Fruit fly (Drosophila melanogaster) whole organism, embryonic: Measurements from ENCODE around the gene CG10353.
A peak's percentile ranks its signal among the peaks of the same experiment; 100 is the strongest.

Experiments used
- CG10321 ChIP-seq: fragments of 200-800 bp; sonication (Bioruptor generic); IDR thresholded peaks from 2 replicates; pipeline ENCODE4 v1.3.6; 2022; ENCODE audit warnings: missing biosample characterization, missing genetic modification characterization
- CG12659 ChIP-seq: fragments of 200-800 bp; sonication (Bioruptor generic); optimal IDR thresholded peaks from 3 replicates; lab custom pipeline; 2017; ENCODE audit warnings: mild to moderate bottlenecking, missing biosample characterization, missing genetic modification reagents, missing genetic modification characterization
- CG14860 ChIP-seq: fragments of 200-800 bp; sonication (Bioruptor generic); IDR thresholded peaks from 3 replicates; pipeline ENCODE4 v1.3.6; 2022; ENCODE audit warnings: missing biosample characterization, missing genetic modification characterization; ENCODE audit not compliant: partially characterized antibody
- CG17912 ChIP-seq: fragments of 200-800 bp; sonication (Bioruptor generic); optimal IDR thresholded peaks from 2 replicates; lab custom pipeline; 2018; ENCODE audit warnings: missing biosample characterization, mild to moderate bottlenecking, missing genetic modification characterization
- CG18011 ChIP-seq: fragments of 200-800 bp; sonication (Bioruptor generic); optimal IDR thresholded peaks from 2 replicates; lab custom pipeline; 2017; ENCODE audit warnings: missing biosample characterization, missing genetic modification characterization, mild to moderate bottlenecking, moderate library complexity, missing genotype
- CG4360 ChIP-seq: fragments of 200-800 bp; sonication (Bioruptor generic); IDR thresholded peaks from 2 replicates; pipeline ENCODE4 v1.3.6; 2022; ENCODE audit warnings: missing biosample characterization, missing genetic modification characterization
- CG4404 ChIP-seq: fragments of 200-800 bp; sonication (Bioruptor generic); IDR thresholded peaks from 2 replicates; pipeline ENCODE4 v1.3.6; 2022; ENCODE audit warnings: missing biosample characterization, missing genetic modification characterization
- CG4730 ChIP-seq: fragments of 200-800 bp; sonication (Bioruptor generic); IDR thresholded peaks from 2 replicates; pipeline ENCODE4 v1.3.6; 2022; ENCODE audit warnings: missing biosample characterization, missing genetic modification characterization
- CG6683 ChIP-seq: fragments of 200-800 bp; sonication (Bioruptor generic); optimal IDR thresholded peaks from 2 replicates; lab custom pipeline; 2017; ENCODE audit warnings: missing biosample characterization, mild to moderate bottlenecking, missing genetic modification characterization, missing genetic modification reagents
- CG7556 ChIP-seq: fragments of 200-800 bp; sonication (Bioruptor generic); optimal IDR thresholded peaks from 2 replicates; lab custom pipeline; 2017; ENCODE audit warnings: missing biosample characterization, mild to moderate bottlenecking, missing genetic modification characterization
- CG8765 ChIP-seq: fragments of 200-800 bp; sonication (Bioruptor generic); IDR thresholded peaks from 2 replicates; pipeline ENCODE4 v1.3.6; 2022; ENCODE audit warnings: missing biosample characterization, missing genetic modification characterization
- CoRest ChIP-seq: fragments of 200-800 bp; sonication (Bioruptor generic); optimal IDR thresholded peaks from 3 replicates; lab custom pipeline; 2018; ENCODE audit warnings: missing biosample characterization, mild to moderate bottlenecking, missing genetic modification characterization, moderate library complexity
- D19A ChIP-seq: fragments of 200-800 bp; optimal IDR thresholded peaks from 3 replicates; lab custom pipeline; 2019; ENCODE audit warnings: missing biosample characterization, mild to moderate bottlenecking, missing genetic modification characterization, moderate library complexity
- Dek ChIP-seq: fragments of 200-800 bp; sonication (Bioruptor generic); optimal IDR thresholded peaks from 3 replicates; lab custom pipeline; 2019; ENCODE audit warnings: missing biosample characterization, mild to moderate bottlenecking, missing genetic modification characterization, moderate library complexity
- Dip2 ChIP-seq: fragments of 200-800 bp; sonication (Bioruptor generic); IDR thresholded peaks from 2 replicates; pipeline ENCODE4 v1.3.6; 2022; ENCODE audit warnings: missing biosample characterization, missing genetic modification characterization
- Dll ChIP-seq: fragments of 200-800 bp; sonication (Bioruptor generic); IDR thresholded peaks from 4 replicates; pipeline ENCODE4 v1.3.6; 2022; ENCODE audit warnings: missing biosample characterization, missing genetic modification characterization; ENCODE audit not compliant: partially characterized antibody
- Dp ChIP-seq: fragments of 200-800 bp; sonication (Bioruptor generic); optimal IDR thresholded peaks from 2 replicates; lab custom pipeline; 2018; ENCODE audit warnings: missing biosample characterization, mild to moderate bottlenecking, missing genetic modification characterization, moderate library complexity
- H2.0 ChIP-seq: fragments of 200-800 bp; sonication (Bioruptor generic); IDR thresholded peaks from 2 replicates; pipeline ENCODE4 v1.3.6; 2022; ENCODE audit warnings: missing biosample characterization, missing genetic modification characterization
- HHEX ChIP-seq: fragments of 200-800 bp; sonication (Bioruptor generic); optimal IDR thresholded peaks from 3 replicates; lab custom pipeline; 2017; ENCODE audit warnings: missing biosample characterization, mild to moderate bottlenecking, missing genetic modification characterization, missing genetic modification reagents
- Hmr ChIP-seq: fragments of 200-800 bp; sonication (Bioruptor generic); optimal IDR thresholded peaks from 3 replicates; lab custom pipeline; 2017; ENCODE audit warnings: mild to moderate bottlenecking, missing biosample characterization, missing genetic modification reagents, missing genetic modification characterization
- Hmx ChIP-seq: fragments of 200-800 bp; sonication (Bioruptor generic); optimal IDR thresholded peaks from 2 replicates; lab custom pipeline; 2016; ENCODE audit warnings: missing biosample characterization, missing genetic modification characterization
- Oaz ChIP-seq: fragments of 200-800 bp; sonication (Bioruptor generic); IDR thresholded peaks from 2 replicates; pipeline ENCODE4 v1.3.6; 2022; ENCODE audit warnings: missing biosample characterization, missing genetic modification characterization
- Pdp1 ChIP-seq, 2 experiments: fragments of 200-800 bp; sonication (Bioruptor generic); optimal IDR thresholded peaks; 3 replicates each; lab custom pipeline; 2016; ENCODE audit warnings: missing biosample characterization in 2 of 2, missing genetic modification characterization in 2 of 2, mild to moderate bottlenecking in 1 of 2, moderate library complexity in 1 of 2
- Side ChIP-seq: fragments of 200-800 bp; sonication (Bioruptor generic); optimal IDR thresholded peaks from 2 replicates; lab custom pipeline; 2016; ENCODE audit warnings: missing biosample characterization, missing genetic modification characterization
- Sox100B ChIP-seq: fragments of 200-800 bp; sonication (Bioruptor generic); optimal IDR thresholded peaks from 3 replicates; lab custom pipeline; 2018; ENCODE audit warnings: missing biosample characterization, mild to moderate bottlenecking, missing genetic modification characterization
- ato ChIP-seq: fragments of 200-800 bp; sonication (Bioruptor generic); IDR thresholded peaks from 2 replicates; pipeline ENCODE4 v1.3.6; 2022; ENCODE audit warnings: missing biosample characterization, missing genetic modification characterization; ENCODE audit not compliant: partially characterized antibody
- bcd ChIP-seq: fragments of 200-800 bp; sonication (Bioruptor generic); optimal IDR thresholded peaks from 2 replicates; lab custom pipeline; 2017; ENCODE audit warnings: missing biosample characterization, mild to moderate bottlenecking, missing genetic modification characterization
- bsh ChIP-seq, 2 experiments: fragments of 200-800 bp; sonication (Bioruptor generic); optimal IDR thresholded peaks; 2 replicates each; lab custom pipeline; 2017 to 2018; ENCODE audit warnings: mild to moderate bottlenecking in 2 of 2, missing biosample characterization in 2 of 2, missing genetic modification characterization in 2 of 2, moderate library complexity in 1 of 2
- chinmo ChIP-seq: fragments of 200-800 bp; sonication (Bioruptor generic); IDR thresholded peaks from 4 replicates; pipeline ENCODE4 v1.3.6; 2022; ENCODE audit warnings: missing biosample characterization, missing genetic modification characterization; ENCODE audit not compliant: partially characterized antibody
- fd3F ChIP-seq: fragments of 200-800 bp; sonication (Bioruptor generic); optimal IDR thresholded peaks from 2 replicates; lab custom pipeline; 2018; ENCODE audit warnings: missing biosample characterization, mild to moderate bottlenecking, missing genetic modification characterization, moderate library complexity
- ftz-f1 ChIP-seq: fragments of 200-800 bp; sonication (Bioruptor generic); optimal IDR thresholded peaks from 2 replicates; lab custom pipeline; 2016; ENCODE audit warnings: missing biosample characterization, missing genetic modification characterization
- gcm2 ChIP-seq: fragments of 200-800 bp; sonication (Bioruptor generic); optimal IDR thresholded peaks from 2 replicates; lab custom pipeline; 2016; ENCODE audit warnings: missing biosample characterization, missing genetic modification characterization
- gem ChIP-seq: fragments of 200-800 bp; sonication (Bioruptor generic); optimal IDR thresholded peaks from 2 replicates; lab custom pipeline; 2019; ENCODE audit warnings: missing biosample characterization, mild to moderate bottlenecking, missing genetic modification characterization, moderate library complexity
- grau ChIP-seq: fragments of 200-800 bp; optimal IDR thresholded peaks from 3 replicates; lab custom pipeline; 2019; ENCODE audit warnings: missing biosample characterization, mild to moderate bottlenecking, missing genetic modification characterization, moderate library complexity
- hb ChIP-seq: fragments of 200-800 bp; sonication (Bioruptor generic); IDR thresholded peaks from 3 replicates; pipeline ENCODE4 v1.3.6; 2022; ENCODE audit warnings: missing biosample characterization, missing genetic modification characterization; ENCODE audit not compliant: partially characterized antibody
- lab ChIP-seq: fragments of 200-800 bp; sonication (Bioruptor generic); optimal IDR thresholded peaks from 3 replicates; lab custom pipeline; 2017; ENCODE audit warnings: missing biosample characterization, missing genetic modification characterization, mild to moderate bottlenecking, moderate library complexity, missing genetic modification reagents
- lbe ChIP-seq: fragments of 200-800 bp; sonication (Bioruptor generic); optimal IDR thresholded peaks from 2 replicates; lab custom pipeline; 2016; ENCODE audit warnings: missing biosample characterization, mild to moderate bottlenecking, missing genetic modification characterization
- lov ChIP-seq, 2 experiments: fragments of 200-800 bp in 1 of 2; fragments of >200 bp in 1 of 2; sonication (Bioruptor generic) in 1 of 2; IDR thresholded peaks in 1 of 2; optimal IDR thresholded peaks in 1 of 2; 2 replicates in 1 of 2; 3 replicates in 1 of 2; pipeline versions ENCODE4 v1.3.6 to Lab custom; 2017 to 2022; ENCODE audit warnings: missing biosample characterization in 1 of 2, missing genetic modification characterization in 1 of 2
- nerfin-1 ChIP-seq: fragments of 200-800 bp; sonication (Bioruptor generic); optimal IDR thresholded peaks from 3 replicates; lab custom pipeline; 2019; ENCODE audit warnings: missing biosample characterization, mild to moderate bottlenecking, missing genetic modification characterization, moderate library complexity
- nmo ChIP-seq: fragments of 200-800 bp; sonication (Bioruptor generic); optimal IDR thresholded peaks from 2 replicates; lab custom pipeline; 2018; ENCODE audit warnings: missing biosample characterization, mild to moderate bottlenecking, missing genetic modification characterization, moderate library complexity
- phol ChIP-seq: fragments of 200-800 bp; sonication (Bioruptor generic); optimal IDR thresholded peaks from 3 replicates; lab custom pipeline; 2018; ENCODE audit warnings: missing biosample characterization, mild to moderate bottlenecking, missing genetic modification characterization, moderate library complexity
- row ChIP-seq: fragments of 200-800 bp; sonication (Bioruptor generic); IDR thresholded peaks from 3 replicates; pipeline ENCODE4 v1.3.6; 2022; ENCODE audit warnings: missing biosample characterization, missing genetic modification characterization
- seq ChIP-seq: fragments of 200-800 bp; sonication (Bioruptor generic); IDR thresholded peaks from 2 replicates; pipeline ENCODE4 v1.3.6; 2022; ENCODE audit warnings: missing biosample characterization, missing genetic modification characterization
- sqz ChIP-seq: fragments of 200-800 bp; sonication (Bioruptor generic); optimal IDR thresholded peaks from 3 replicates; lab custom pipeline; 2018; ENCODE audit warnings: missing biosample characterization, mild to moderate bottlenecking, missing genetic modification characterization
- tap ChIP-seq: fragments of 200-800 bp; optimal IDR thresholded peaks from 3 replicates; lab custom pipeline; 2019; ENCODE audit warnings: missing biosample characterization, mild to moderate bottlenecking, missing genetic modification characterization, moderate library complexity
- tin ChIP-seq: fragments of 200-800 bp; sonication (Bioruptor generic); optimal IDR thresholded peaks from 3 replicates; lab custom pipeline; 2016; ENCODE audit warnings: missing biosample characterization, missing genetic modification characterization
- tll ChIP-seq, 2 experiments: fragments of 200-800 bp in 1 of 2; fragments of >200 bp in 1 of 2; sonication (Bioruptor generic) in 1 of 2; optimal IDR thresholded peaks; 2 replicates each; lab custom pipeline; 2017 to 2019; ENCODE audit warnings: missing biosample characterization in 2 of 2, missing genetic modification characterization in 2 of 2, mild to moderate bottlenecking in 1 of 2, moderate library complexity in 1 of 2
- zf30C ChIP-seq: fragments of 200-800 bp; sonication (Bioruptor generic); optimal IDR thresholded peaks from 3 replicates; lab custom pipeline; 2018; ENCODE audit warnings: missing biosample characterization, mild to moderate bottlenecking, missing genetic modification characterization

CG10353 gene

dm6 chrX:11920959-11921358 is 34.0 kb upstream of the CG10353 start (continued):
- TF ChIP-seq HHEX (peak; percentile 85), CG17912 (GFP tag; lab: Kevin White, UChicago) (peak; percentile 24), hb (no peak), CG8765 (GFP tag; lab: Robert Waterston, UW) (0 out of 2 replicates have a peak, but pooled peaks have one; percentile 18), bcd (GFP tag; lab: Kevin White, UChicago) (peak; percentile 89), ato (no peak), Dip2 (GFP tag; lab: Robert Waterston, UW) (0 out of 2 replicates have a peak, but pooled peaks have one; percentile 19), Pdp1 (GFP tag; optimal IDR thresholded peaks at IDR 0.05; lab: Kevin White, UChicago) (peak; percentile 68 to 77), gcm2 (no peak), Dek (tag; lab: Kevin White, UChicago) (peak; percentile 88), CG10321 (GFP tag; lab: Robert Waterston, UW) (no peak), Side (GFP tag; lab: Kevin White, UChicago) (peak; percentile 62), bsh (GFP tag; optimal IDR thresholded peaks at IDR 0.05; lab: Kevin White, UChicago) (peak; percentile 76 to 93), lbe (peak; percentile 66), Oaz (GFP tag; lab: Robert Waterston, UW) (peak; percentile 60), Hmr (GFP tag; lab: Kevin White, UChicago) (peak; percentile 87), CG14860 (GFP tag; lab: Robert Waterston, UW) (no peak), zf30C (GFP tag; lab: Kevin White, UChicago) (peak; percentile 78), CG18011 (GFP tag; lab: Kevin White, UChicago) (peak; percentile 64), CG4404 (GFP tag; lab: Robert Waterston, UW) (peak; percentile 50), Sox100B (GFP tag; lab: Kevin White, UChicago) (peak; percentile 91), CoRest (tag; lab: Kevin White, UChicago) (peak; percentile 96), ftz-f1 (GFP tag; lab: Kevin White, UChicago) (no peak), tll (GFP tag; optimal IDR thresholded peaks at IDR 0.05; lab: Kevin White, UChicago) (no peak), CG7556 (GFP tag; lab: Kevin White, UChicago) (peak; percentile 90), D19A (tag; lab: Kevin White, UChicago) (peak; percentile 90), chinmo (no peak), seq (peak; percentile 86), Dp (GFP tag; lab: Kevin White, UChicago) (no peak), Dll (no peak), tin (GFP tag; lab: Kevin White, UChicago) (peak; percentile 75), CG4730 (GFP tag; lab: Robert Waterston, UW) (peak; percentile 84), CG4360 (no peak), nmo (GFP tag; lab: Kevin White, UChicago) (peak; percentile 97), lov (optimal IDR thresholded peaks at IDR 0.05; lab: Kevin White, UChicago) (no peak), lov (GFP tag; IDR thresholded peaks at IDR 0.05; lab: Robert Waterston, UW) (0 out of 3 replicates have a peak, but pooled peaks have one; percentile 20), sqz (peak; percentile 77), phol (tag; lab: Kevin White, UChicago) (peak; percentile 93), fd3F (GFP tag; lab: Kevin White, UChicago) (peak; percentile 87), CG6683 (GFP tag; lab: Kevin White, UChicago) (peak; percentile 77), CG12659 (GFP tag; lab: Kevin White, UChicago) (peak; percentile 88), H2.0 (GFP tag; lab: Robert Waterston, UW) (peak; percentile 73), gem (peak; percentile 95), lab (GFP tag; lab: Kevin White, UChicago) (peak; percentile 89), grau (peak; percentile 93), tap (tag; lab: Kevin White, UChicago) (peak; percentile 88), Hmx (peak; percentile 52), row (GFP tag; lab: Robert Waterston, UW) (peak; percentile 92), nerfin-1 (tag; lab: Kevin White, UChicago) (peak; percentile 90)
